Worm (Caenorhabditis elegans) whole organism, late embryonic: ENCODE results near the gene F11G11.14.
"Not testable (repeated sequence)": the region's sequence is repeated elsewhere in the genome, so short reads cannot be mapped to it uniquely, and the experiment has no call there.

ENCODE experiments used
- C38D4.7 ChIP-seq: fragments of 200-800 bp; sonication (Bioruptor generic); optimal IDR thresholded peaks from 2 replicates; lab custom pipeline; 2018; ENCODE audit warnings: mild to moderate bottlenecking, missing genetic modification characterization, moderate library complexity, missing compliant biosample characterization
- K09A11.1 ChIP-seq: sonication (generic microtip); optimal IDR thresholded peaks from 2 replicates; lab custom pipeline; 2017; ENCODE audit warnings: antibody characterized with exemption, mild to moderate bottlenecking, missing genetic modification characterization, missing compliant biosample characterization; ENCODE audit not compliant: insufficient read depth
- T23F11.4 ChIP-seq: fragments of 200-800 bp; sonication (Bioruptor generic); optimal IDR thresholded peaks from 2 replicates; lab custom pipeline; 2018; ENCODE audit warnings: mild to moderate bottlenecking, missing genetic modification characterization, missing compliant biosample characterization
- ama-1 ChIP-seq: fragments of 150-350 bp; optimal IDR thresholded peaks from 2 replicates; lab custom pipeline; 2014
- ceh-19 ChIP-seq: fragments of 200-800 bp; sonication (Bioruptor generic); optimal IDR thresholded peaks from 2 replicates; lab custom pipeline; 2018; ENCODE audit warnings: mild to moderate bottlenecking, missing genetic modification characterization, missing compliant biosample characterization
- ceh-24 ChIP-seq: sonication (generic microtip); optimal IDR thresholded peaks from 2 replicates; lab custom pipeline; 2016; ENCODE audit warnings: mild to moderate bottlenecking, missing genetic modification characterization, missing compliant biosample characterization
- ceh-48 ChIP-seq: sonication (generic microtip); optimal IDR thresholded peaks from 2 replicates; lab custom pipeline; 2016; ENCODE audit warnings: missing genetic modification characterization, inconsistent platforms, missing compliant biosample characterization
- ceh-9 ChIP-seq: sonication (generic microtip); optimal IDR thresholded peaks from 2 replicates; lab custom pipeline; 2016; ENCODE audit warnings: mild to moderate bottlenecking, missing genetic modification characterization, inconsistent platforms, missing compliant biosample characterization
- che-1 ChIP-seq: sonication (generic microtip); optimal IDR thresholded peaks from 2 replicates; lab custom pipeline; 2016; ENCODE audit warnings: mild to moderate bottlenecking, missing genetic modification characterization, missing compliant biosample characterization
- dve-1 ChIP-seq: sonication (generic microtip); optimal IDR thresholded peaks from 2 replicates; lab custom pipeline; 2017; ENCODE audit warnings: antibody characterized with exemption, mild to moderate bottlenecking, missing genetic modification characterization, missing compliant biosample characterization
- elt-2 ChIP-seq: sonication (generic microtip); optimal IDR thresholded peaks from 2 replicates; lab custom pipeline; 2016; ENCODE audit warnings: missing genetic modification reagents, missing genetic modification characterization, missing compliant biosample characterization
- ets-4 ChIP-seq: sonication (generic microtip); optimal IDR thresholded peaks from 2 replicates; lab custom pipeline; 2016; ENCODE audit warnings: missing genetic modification characterization, missing compliant biosample characterization
- eyg-1 ChIP-seq: sonication (generic microtip); optimal IDR thresholded peaks from 2 replicates; lab custom pipeline; 2016; ENCODE audit warnings: missing genotype, missing genetic modification characterization, missing compliant biosample characterization
- hlh-13 ChIP-seq: fragments of 200-800 bp; sonication (Bioruptor generic); optimal IDR thresholded peaks from 2 replicates; lab custom pipeline; 2018; ENCODE audit warnings: mild to moderate bottlenecking, missing genetic modification characterization, missing compliant biosample characterization
- hlh-15 ChIP-seq: sonication (generic microtip); optimal IDR thresholded peaks from 2 replicates; lab custom pipeline; 2016; ENCODE audit warnings: missing genetic modification characterization, missing compliant biosample characterization
- hlh-30 ChIP-seq: sonication (generic microtip); optimal IDR thresholded peaks from 2 replicates; lab custom pipeline; 2017; ENCODE audit warnings: antibody characterized with exemption, missing genetic modification characterization, missing compliant biosample characterization; ENCODE audit not compliant: insufficient read depth
- hlh-8 ChIP-seq: sonication (generic microtip); optimal IDR thresholded peaks from 2 replicates; lab custom pipeline; 2016; ENCODE audit warnings: missing genotype, missing genetic modification characterization, missing compliant biosample characterization
- lim-6 ChIP-seq: sonication (generic microtip); optimal IDR thresholded peaks from 2 replicates; lab custom pipeline; 2016; ENCODE audit warnings: missing genetic modification characterization, missing compliant biosample characterization
- lin-11 ChIP-seq: fragments of 200-800 bp; sonication (Bioruptor generic); optimal IDR thresholded peaks from 2 replicates; lab custom pipeline; 2018; ENCODE audit warnings: mild to moderate bottlenecking, missing genetic modification characterization, missing compliant biosample characterization
- madf-2 ChIP-seq: sonication (generic microtip); optimal IDR thresholded peaks from 2 replicates; lab custom pipeline; 2017; ENCODE audit warnings: missing genetic modification characterization, missing compliant biosample characterization
- nhr-11 ChIP-seq: fragments of 150-350 bp; optimal IDR thresholded peaks from 2 replicates; lab custom pipeline; 2014; ENCODE audit warnings: missing biosample characterization, missing genetic modification characterization
- nhr-232 ChIP-seq: sonication (generic microtip); optimal IDR thresholded peaks from 2 replicates; lab custom pipeline; 2016; ENCODE audit warnings: missing genetic modification characterization, missing compliant biosample characterization
- pag-3 ChIP-seq: sonication (generic microtip); optimal IDR thresholded peaks from 2 replicates; lab custom pipeline; 2016; ENCODE audit warnings: missing compliant biosample characterization, missing genetic modification characterization, borderline replicate concordance
- pax-1 ChIP-seq: fragments of 150-350 bp; optimal IDR thresholded peaks from 2 replicates; lab custom pipeline; 2014; ENCODE audit warnings: missing biosample characterization, missing genetic modification characterization
- pqm-1 ChIP-seq: sonication (generic microtip); optimal IDR thresholded peaks from 2 replicates; lab custom pipeline; 2016; ENCODE audit warnings: missing genetic modification characterization, missing compliant biosample characterization
- pros-1 ChIP-seq: fragments of 150-350 bp; optimal IDR thresholded peaks from 2 replicates; lab custom pipeline; 2014; ENCODE audit warnings: missing biosample characterization, missing genetic modification reagents, missing genetic modification characterization
- ref-2 ChIP-seq: sonication (generic microtip); optimal IDR thresholded peaks from 2 replicates; lab custom pipeline; 2016; ENCODE audit warnings: missing genetic modification characterization, missing compliant biosample characterization
- rnt-1 ChIP-seq: sonication (generic microtip); optimal IDR thresholded peaks from 2 replicates; lab custom pipeline; 2016; ENCODE audit warnings: missing genetic modification characterization, missing compliant biosample characterization
- sdc-2 ChIP-seq: sonication (generic microtip); optimal IDR thresholded peaks from 2 replicates; lab custom pipeline; 2016; ENCODE audit warnings: missing genotype, missing genetic modification characterization, missing compliant biosample characterization
- sox-2 ChIP-seq: fragments of 200-800 bp; sonication (Bioruptor generic); IDR thresholded peaks from 2 replicates; pipeline ENCODE4 v1.3.6; 2022; ENCODE audit warnings: missing genetic modification reagents, missing genetic modification characterization, missing compliant biosample characterization
- tbx-2 ChIP-seq: sonication (generic microtip); optimal IDR thresholded peaks from 2 replicates; lab custom pipeline; 2016; ENCODE audit warnings: missing genetic modification characterization, missing compliant biosample characterization
- ttx-3 ChIP-seq: sonication (generic microtip); optimal IDR thresholded peaks from 2 replicates; lab custom pipeline; 2016; ENCODE audit warnings: missing genetic modification reagents, missing genetic modification characterization, missing compliant biosample characterization
- unc-3 ChIP-seq, 2 experiments: fragments of 200-800 bp in 1 of 2; sonication (Bioruptor generic) in 1 of 2; sonication (generic microtip) in 1 of 2; conservative IDR thresholded peaks in 1 of 2; optimal IDR thresholded peaks in 1 of 2; 2 replicates each; pipeline versions ENCODE4 v1.3.6 to Lab custom; 2016 to 2022; ENCODE audit warnings: missing compliant biosample characterization in 2 of 2, missing genetic modification characterization in 2 of 2, missing genetic modification reagents in 1 of 2
- unc-42 ChIP-seq: sonication (generic microtip); optimal IDR thresholded peaks from 2 replicates; lab custom pipeline; 2016; ENCODE audit warnings: missing genotype, missing genetic modification characterization, missing compliant biosample characterization
- unc-86 ChIP-seq: sonication (generic microtip); optimal IDR thresholded peaks from 2 replicates; lab custom pipeline; 2016; ENCODE audit warnings: missing genetic modification characterization, missing compliant biosample characterization
- zip-5 ChIP-seq: sonication (generic microtip); optimal IDR thresholded peaks from 2 replicates; lab custom pipeline; 2016; ENCODE audit warnings: missing genetic modification characterization, missing compliant biosample characterization
- ztf-16 ChIP-seq: sonication (generic microtip); optimal IDR thresholded peaks from 2 replicates; lab custom pipeline; 2017; ENCODE audit warnings: missing genetic modification characterization, missing compliant biosample characterization

The F11G11.14 gene

DNA sequence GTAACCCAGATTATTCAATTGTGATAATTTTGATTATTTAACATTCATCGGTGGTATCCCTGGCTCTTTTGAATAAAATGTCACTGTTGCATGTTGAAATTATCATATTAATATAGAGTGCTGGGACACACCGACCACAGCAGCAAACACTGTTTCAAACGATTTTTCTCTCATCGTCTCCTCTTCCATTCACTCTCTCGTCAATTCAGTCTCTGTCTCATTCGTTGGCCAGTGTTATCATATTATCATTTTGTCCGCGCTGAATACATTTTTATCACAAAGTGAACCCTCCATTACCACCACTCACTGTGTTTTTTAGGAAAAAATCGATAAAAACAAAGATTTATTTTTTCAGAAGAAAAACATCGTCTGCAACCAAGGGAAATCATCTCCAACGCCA, 6.4 kb upstream of the F11G11.14 start:
- TF ChIP-seq elt-2 (tag; lab: Kevin White, UChicago) (peak; percentile 98), ref-2 (tag; lab: Kevin White, UChicago) (no peak)
- TF ChIP-seq, all 69 proteins: peak for 1

DNA sequence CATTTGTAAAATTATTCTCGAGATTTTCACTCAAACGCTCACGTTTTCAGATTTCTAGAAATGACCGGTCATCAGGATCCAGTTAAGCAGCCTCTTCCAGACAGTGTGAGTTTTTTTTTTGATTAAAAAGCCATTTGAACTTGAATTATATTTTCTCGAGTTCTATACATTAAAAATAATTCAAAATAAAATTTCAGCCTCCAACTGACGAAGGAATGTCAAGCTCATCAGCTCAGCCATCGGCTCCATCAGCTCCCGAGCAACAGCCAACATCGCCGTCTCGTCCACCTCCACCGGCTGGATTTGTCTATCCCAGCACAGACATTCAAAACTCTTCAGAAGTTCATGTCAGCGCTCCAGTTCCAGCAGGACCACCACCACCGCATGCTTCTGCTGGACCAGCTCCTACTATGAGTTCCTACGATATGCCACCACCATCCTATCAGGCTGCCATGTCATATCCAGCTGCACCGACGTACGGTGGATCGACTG, 5.6 kb upstream of the F11G11.14 start, which contains the start of gene F11G11.5:
F11G11.5 (plus strand) TSS at position 51 of the 492 bp plus-strand sequence.
- TF ChIP-seq rnt-1 (tag; lab: Kevin White, UChicago) (no peak), ztf-16 (tag; lab: Kevin White, UChicago) (no peak), hlh-8 (tag; lab: Kevin White, UChicago) (no peak), lim-6 (tag; lab: Kevin White, UChicago) (no peak), pqm-1 (tag; lab: Kevin White, UChicago) (no peak)
- TF ChIP-seq, all 69 proteins: peak for 0

DNA sequence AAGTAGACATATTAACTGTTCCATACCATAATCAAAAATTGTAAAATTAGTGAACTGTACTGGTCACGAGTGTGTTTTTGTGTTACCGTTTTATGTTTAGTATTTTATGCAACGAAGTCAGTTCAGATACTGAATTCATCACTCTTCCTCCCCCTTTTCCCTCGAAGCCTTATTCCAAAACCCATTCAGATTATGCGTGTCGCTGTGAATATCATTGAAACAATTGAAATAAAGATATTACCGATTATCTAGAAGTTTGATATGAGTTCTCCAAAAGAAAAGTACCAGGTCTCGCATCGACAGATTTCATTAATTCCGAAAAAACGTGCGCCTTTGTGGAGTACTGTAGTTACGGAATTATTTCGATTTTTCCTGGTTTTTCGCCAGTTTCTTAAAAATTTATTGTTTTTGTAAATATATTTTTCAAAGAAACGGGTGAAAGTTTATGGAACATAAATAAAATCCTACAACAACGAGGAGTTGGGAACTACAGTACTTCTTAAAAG, 4.5 kb upstream of the F11G11.14 start:
- no peak for TF ChIP-seq sox-2 (GFP tag; lab: Robert Waterston, UW)
- TF ChIP-seq pax-1 (tag; lab: Kevin White, UChicago), result no peak
- no peak for TF ChIP-seq ttx-3 (tag; lab: Kevin White, UChicago)
- no peak for TF ChIP-seq pag-3
- no peak for TF ChIP-seq ref-2 (tag; lab: Kevin White, UChicago)
- no peak for TF ChIP-seq hlh-30
- no peak for TF ChIP-seq ceh-9 (tag; lab: Kevin White, UChicago)
- TF ChIP-seq ceh-48 (tag; lab: Kevin White, UChicago), result no peak
- TF ChIP-seq ceh-24 (tag; lab: Kevin White, UChicago), result no peak
- no peak for TF ChIP-seq unc-3 (GFP tag; conservative IDR thresholded peaks at IDR 0.05; lab: Robert Waterston, UW)
- no peak for TF ChIP-seq unc-3 (tag; optimal IDR thresholded peaks at IDR 0.05; lab: Kevin White, UChicago)
- no peak for TF ChIP-seq tbx-2 (tag; lab: Kevin White, UChicago)
- no peak for TF ChIP-seq unc-86 (tag; lab: Kevin White, UChicago)
- TF ChIP-seq che-1 (tag; lab: Kevin White, UChicago), result no peak
- TF ChIP-seq pros-1 (tag; lab: Kevin White, UChicago), result no peak

DNA sequence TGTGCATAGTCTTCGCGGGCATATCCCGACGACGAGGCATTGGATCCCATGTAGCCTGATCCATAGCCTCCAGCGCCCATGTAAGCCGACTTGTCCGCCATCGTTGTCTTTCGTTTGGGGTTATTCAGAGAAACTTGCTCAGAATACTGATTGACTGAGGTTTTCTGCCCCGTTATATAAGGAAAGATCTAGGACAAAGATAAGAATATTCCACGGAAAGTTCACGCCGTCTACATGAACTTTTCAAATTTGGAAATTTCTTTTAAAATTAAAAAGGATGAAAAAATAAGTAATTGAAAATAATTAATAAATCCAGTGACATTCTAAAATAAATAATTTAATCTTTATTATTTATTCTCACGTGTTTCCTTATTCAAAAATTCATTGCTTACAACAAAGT, 3.2 kb upstream of the F11G11.14 start, which contains the start of the genes nspd-5 and F11G11.4:
nspd-5 (minus strand) TSS at position 101 of the 400 bp plus-strand sequence.
F11G11.4 (plus strand) TSS at position 335 of the 400 bp plus-strand sequence.
- TF ChIP-seq pag-3; ama-1; eyg-1 (tag; lab: Kevin White, UChicago): not testable (repeated sequence)

DNA sequence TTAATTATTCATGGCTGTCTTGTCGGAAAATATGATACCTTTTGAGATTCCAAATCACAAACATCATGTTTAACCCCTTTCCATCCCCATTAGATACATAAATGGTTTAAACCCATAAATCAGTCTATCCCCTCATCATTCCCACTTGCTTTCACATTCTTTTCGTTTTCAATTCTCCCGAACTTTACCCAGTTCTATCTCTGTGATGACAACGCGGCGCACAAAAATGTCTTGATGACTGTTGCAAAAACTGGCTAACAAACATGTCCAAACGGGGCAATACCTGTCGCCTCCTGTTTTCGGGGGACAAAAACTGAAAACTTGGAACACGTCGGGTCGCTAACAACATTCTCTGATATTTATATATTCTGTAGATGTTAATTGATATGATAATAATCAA, 2.6 kb downstream of the F11G11.14 start:
- TF ChIP-seq hlh-13 (GFP tag; lab: Kevin White, UChicago) (no peak), nhr-232 (tag; lab: Kevin White, UChicago) (no peak), ceh-19 (no peak), T23F11.4 (GFP tag; lab: Kevin White, UChicago) (no peak), hlh-15 (tag; lab: Kevin White, UChicago) (no peak), ama-1 (no peak), unc-42 (tag; lab: Kevin White, UChicago) (no peak), pqm-1 (tag; lab: Kevin White, UChicago) (no peak)

DNA sequence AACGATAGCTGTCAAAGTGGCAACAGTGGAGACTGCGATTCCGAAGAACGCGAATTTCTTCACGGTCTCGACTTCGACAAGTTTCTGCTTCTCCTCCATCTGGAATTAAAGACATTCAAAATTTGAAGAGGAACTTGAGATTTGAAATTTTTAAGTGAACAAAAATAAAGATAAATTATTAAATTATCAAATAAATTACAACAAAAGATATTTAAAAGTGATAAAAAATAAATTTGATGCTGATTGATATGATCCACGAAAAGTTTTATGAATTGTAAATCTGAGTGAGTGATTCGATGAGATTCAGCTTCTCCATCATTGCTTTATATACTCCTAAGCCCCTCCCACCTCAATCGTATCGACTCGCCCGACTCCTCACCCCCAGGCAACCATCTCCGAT, 4.0 kb downstream of the F11G11.14 start, which contains the start of gene col-17:
col-17 (minus strand) TSS at position 101 of the 400 bp plus-strand sequence.
- no peak for TF ChIP-seq sdc-2
- no peak for TF ChIP-seq madf-2
- no peak for TF ChIP-seq C38D4.7
- TF ChIP-seq ceh-19, result no peak
- TF ChIP-seq K09A11.1 (tag; lab: Kevin White, UChicago), result no peak
- TF ChIP-seq elt-2 (tag; lab: Kevin White, UChicago), result no peak
- TF ChIP-seq pax-1 (tag; lab: Kevin White, UChicago), result no peak
- no peak for TF ChIP-seq lin-11 (tag; lab: Kevin White, UChicago)
- TF ChIP-seq unc-86 (tag; lab: Kevin White, UChicago), result no peak
- TF ChIP-seq zip-5 (tag; lab: Kevin White, UChicago), result no peak
- no peak for TF ChIP-seq ets-4 (tag; lab: Kevin White, UChicago)
- no peak for TF ChIP-seq ref-2 (tag; lab: Kevin White, UChicago)
- no peak for TF ChIP-seq hlh-30
- TF ChIP-seq nhr-11 (tag; lab: Kevin White, UChicago), result no peak
- TF ChIP-seq dve-1, result no peak
- TF ChIP-seq, all 69 proteins: peak for 0
